Worm (Caenorhabditis elegans) whole organism, L2 larva: ENCODE measurements around the gene set-6.

Experiments
- ZK546.5 ChIP-seq: sonication (generic microtip); optimal IDR thresholded peaks from 2 replicates; lab custom pipeline; 2017; ENCODE audit warnings: missing biosample characterization, missing genetic modification characterization
- aly-2 ChIP-seq: fragments of 150-350 bp; optimal IDR thresholded peaks from 2 replicates; lab custom pipeline; 2014; ENCODE audit warnings: missing biosample characterization, missing genetic modification characterization
- ama-1 ChIP-seq: fragments of 150-350 bp; optimal IDR thresholded peaks from 2 replicates; lab custom pipeline; 2018; ENCODE audit warnings: inconsistent platforms
- elt-1 ChIP-seq: fragments of 150-350 bp; optimal IDR thresholded peaks from 2 replicates; lab custom pipeline; 2014; ENCODE audit warnings: missing biosample characterization, missing genetic modification characterization
- elt-3 ChIP-seq: sonication (generic microtip); optimal IDR thresholded peaks from 2 replicates; lab custom pipeline; 2017; ENCODE audit warnings: missing biosample characterization, missing genetic modification characterization
- lin-13 ChIP-seq: fragments of 150-350 bp; optimal IDR thresholded peaks from 2 replicates; lab custom pipeline; 2014; ENCODE audit warnings: missing biosample characterization, missing genetic modification reagents, missing genetic modification characterization
- lin-39 ChIP-seq: fragments of 150-350 bp; optimal IDR thresholded peaks from 2 replicates; lab custom pipeline; 2014; ENCODE audit warnings: missing biosample characterization, missing genetic modification reagents, missing genetic modification characterization
- mab-5 ChIP-seq: fragments of 150-350 bp; optimal IDR thresholded peaks from 2 replicates; lab custom pipeline; 2014; ENCODE audit warnings: missing biosample characterization, missing genetic modification characterization
- mdl-1 ChIP-seq, 2 experiments: fragments of 150-350 bp in 1 of 2; sonication (generic microtip) in 1 of 2; optimal IDR thresholded peaks; 2 replicates each; lab custom pipeline; 2017; ENCODE audit warnings: missing biosample characterization in 2 of 2, missing genetic modification characterization in 2 of 2
- nhr-129 ChIP-seq: fragments of 150-350 bp; optimal IDR thresholded peaks from 2 replicates; lab custom pipeline; 2014; ENCODE audit warnings: missing biosample characterization, missing genetic modification characterization
- nhr-237 ChIP-seq: fragments of 150-350 bp; optimal IDR thresholded peaks from 2 replicates; lab custom pipeline; 2014; ENCODE audit warnings: missing biosample characterization, missing genetic modification characterization
- nhr-77 ChIP-seq: fragments of 150-350 bp; optimal IDR thresholded peaks from 2 replicates; lab custom pipeline; 2014; ENCODE audit warnings: missing biosample characterization, missing genetic modification characterization
- unc-62 ChIP-seq: fragments of 150-350 bp; optimal IDR thresholded peaks from 2 replicates; lab custom pipeline; 2014; ENCODE audit warnings: missing biosample characterization, missing genetic modification reagents, missing genetic modification characterization
- ztf-11 ChIP-seq: sonication (generic microtip); optimal IDR thresholded peaks from 2 replicates; lab custom pipeline; 2017; ENCODE audit warnings: missing biosample characterization, missing genetic modification characterization

DNA sequence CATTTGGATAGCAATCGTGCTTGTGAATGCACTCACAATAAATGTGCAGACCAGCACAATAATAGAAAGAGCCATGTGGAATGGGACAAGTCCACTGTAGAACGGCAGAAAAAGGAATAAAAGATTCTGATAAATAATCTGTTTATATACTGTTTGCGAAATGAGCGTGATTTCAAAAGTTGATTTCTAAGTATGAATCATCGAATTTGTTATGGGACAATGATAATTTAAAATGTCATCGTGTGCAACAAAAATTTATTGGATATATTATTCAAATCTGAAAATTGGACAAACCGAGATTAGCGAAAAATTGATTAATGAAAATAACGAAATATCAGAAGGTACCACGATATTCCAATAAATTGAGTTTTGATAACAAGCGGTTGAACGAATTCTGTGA lies 35.7 kb downstream of the set-6 start, which contains the start of gene F55G7.5:
- TF ChIP-seq ztf-11 (no peak), lin-39 (tag; lab: Kevin White, UChicago) (no peak), lin-13 (GFP tag; lab: Kevin White, UChicago) (no peak), unc-62 (no peak), aly-2 (tag; lab: Kevin White, UChicago) (no peak), nhr-237 (no peak), mdl-1 (tag; optimal IDR thresholded peaks at IDR 0.05; lab: Kevin White, UChicago) (no peak), nhr-129 (no peak), mab-5 (tag; lab: Kevin White, UChicago) (no peak), ama-1 (lab: Kevin White, UChicago) (no peak), nhr-77 (tag; lab: Kevin White, UChicago) (no peak), elt-1 (tag; lab: Kevin White, UChicago) (no peak), elt-3 (tag; lab: Kevin White, UChicago) (no peak), ZK546.5 (tag; lab: Kevin White, UChicago) (no peak)
